Worm (Caenorhabditis elegans) whole organism, L4 larva: ENCODE data around the gene K10B2.4.

ENCODE experiments used
- F10B5.3 ChIP-seq: sonication (generic microtip); optimal IDR thresholded peaks from 2 replicates; lab custom pipeline; 2016; ENCODE audit warnings: mild to moderate bottlenecking, missing genetic modification characterization, missing compliant biosample characterization
- T26A8.4 ChIP-seq: fragments of 200-800 bp; sonication (Bioruptor generic); IDR thresholded peaks from 2 replicates; pipeline ENCODE4 v1.3.6; 2022; ENCODE audit warnings: missing genetic modification characterization, missing compliant biosample characterization
- aly-2 ChIP-seq: sonication (generic microtip); optimal IDR thresholded peaks from 2 replicates; lab custom pipeline; 2018; ENCODE audit warnings: missing biosample characterization, missing genetic modification characterization
- egl-27 ChIP-seq: sonication (generic microtip); optimal IDR thresholded peaks from 3 replicates; lab custom pipeline; 2017; ENCODE audit warnings: missing biosample characterization, missing genetic modification reagents, missing genetic modification characterization
- egl-43 ChIP-seq: fragments of 200-800 bp; sonication (Bioruptor generic); IDR thresholded peaks from 2 replicates; pipeline ENCODE4 v1.3.6; 2022; ENCODE audit warnings: missing genetic modification reagents, missing genetic modification characterization, missing compliant biosample characterization
- fkh-10 ChIP-seq: fragments of 150-350 bp; optimal IDR thresholded peaks from 2 replicates; lab custom pipeline; 2014; ENCODE audit warnings: missing biosample characterization, missing genetic modification reagents, missing genetic modification characterization
- lin-13 ChIP-seq: fragments of 150-350 bp; optimal IDR thresholded peaks from 2 replicates; lab custom pipeline; 2014; ENCODE audit warnings: missing biosample characterization, missing genetic modification reagents, missing genetic modification characterization
- madf-9 ChIP-seq: fragments of 200-800 bp; sonication (Bioruptor generic); conservative IDR thresholded peaks from 2 replicates; pipeline ENCODE4 v1.3.6; 2022; ENCODE audit warnings: missing genetic modification reagents, missing genetic modification characterization, missing compliant biosample characterization
- nhr-11 ChIP-seq: fragments of 150-350 bp; optimal IDR thresholded peaks from 2 replicates; lab custom pipeline; 2014; ENCODE audit warnings: missing biosample characterization, missing genetic modification characterization
- nhr-25 ChIP-seq: sonication (generic microtip); optimal IDR thresholded peaks from 2 replicates; lab custom pipeline; 2017; ENCODE audit warnings: missing genetic modification characterization, mild to moderate bottlenecking, missing compliant biosample characterization, antibody characterized with exemption, moderate library complexity, borderline replicate concordance; ENCODE audit not compliant: insufficient read depth
- nhr-41 ChIP-seq: fragments of 200-800 bp; sonication (Bioruptor generic); IDR thresholded peaks from 2 replicates; pipeline ENCODE4 v1.3.6; 2022; ENCODE audit warnings: missing genetic modification reagents, missing genetic modification characterization, missing compliant biosample characterization
- spr-1 ChIP-seq: sonication (generic microtip); optimal IDR thresholded peaks from 2 replicates; lab custom pipeline; 2016; ENCODE audit warnings: mild to moderate bottlenecking, missing genetic modification characterization, missing compliant biosample characterization
- unc-62 ChIP-seq, 3 experiments: fragments of 150-350 bp in 1 of 3; sonication (generic microtip); optimal IDR thresholded peaks in 2 of 3; peaks in 1 of 3; 1 replicate in 1 of 3; 2 replicates in 2 of 3; lab custom pipeline; 2014 to 2017; ENCODE audit warnings: missing biosample characterization in 3 of 3, missing genetic modification characterization in 3 of 3, missing genetic modification reagents in 3 of 3, missing genotype in 1 of 3

DNA sequence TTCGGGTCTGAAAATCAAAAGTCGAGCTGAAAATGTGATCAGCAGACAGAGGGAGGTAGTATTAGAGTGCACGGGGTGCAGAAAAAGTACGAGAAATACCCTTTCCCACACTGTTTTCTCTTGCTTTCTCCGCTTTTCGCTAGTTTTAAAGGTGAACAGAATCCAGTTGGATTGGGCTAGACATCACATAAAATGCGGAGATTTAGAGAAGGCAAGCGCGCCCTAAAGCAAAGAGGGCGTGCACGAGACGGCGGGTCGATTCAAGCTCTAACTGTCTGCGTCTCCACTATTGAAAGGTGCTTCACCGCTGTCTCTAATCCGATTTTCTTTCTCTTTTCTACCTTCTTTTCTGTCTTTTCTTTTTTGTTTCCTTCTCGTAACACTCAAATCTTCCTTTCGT lies 9.4 kb upstream of the K10B2.4 start:
- TF ChIP-seq F10B5.3 (tag; lab: Kevin White, UChicago) (no peak), spr-1 (no peak), nhr-11 (tag; lab: Kevin White, UChicago) (peak; percentile 78), lin-13 (GFP tag; lab: Kevin White, UChicago) (peak; percentile 79), fkh-10 (peak; percentile 48), egl-27 (tag; lab: Kevin White, UChicago) (no peak), nhr-41 (GFP tag; lab: Robert Waterston, UW) (peak; percentile 31; the same call in 1 of the 2 replicates), madf-9 (GFP tag; lab: Robert Waterston, UW) (peak; percentile 39; the same call in 1 of the 2 replicates), T26A8.4 (GFP tag; lab: Robert Waterston, UW) (peak; percentile 80), aly-2 (tag; lab: Kevin White, UChicago) (no peak), unc-62 (GFP tag; optimal IDR thresholded peaks at IDR 0.05 in 1 of 2; lab: Kevin White, UChicago) (peak in 1 of 2 experiments; percentile 56), unc-62 (tag; optimal IDR thresholded peaks at IDR 0.05; lab: Kevin White, UChicago) (no peak), egl-43 (GFP tag; lab: Robert Waterston, UW) (0 out of 2 replicates have a peak, but pooled peaks have one; percentile 52), nhr-25 (tag; lab: Kevin White, UChicago) (peak; percentile 53)
